Fruit fly (Drosophila melanogaster): ENCODE measurements around the gene CG34150.

Gene CG34150

DNA sequence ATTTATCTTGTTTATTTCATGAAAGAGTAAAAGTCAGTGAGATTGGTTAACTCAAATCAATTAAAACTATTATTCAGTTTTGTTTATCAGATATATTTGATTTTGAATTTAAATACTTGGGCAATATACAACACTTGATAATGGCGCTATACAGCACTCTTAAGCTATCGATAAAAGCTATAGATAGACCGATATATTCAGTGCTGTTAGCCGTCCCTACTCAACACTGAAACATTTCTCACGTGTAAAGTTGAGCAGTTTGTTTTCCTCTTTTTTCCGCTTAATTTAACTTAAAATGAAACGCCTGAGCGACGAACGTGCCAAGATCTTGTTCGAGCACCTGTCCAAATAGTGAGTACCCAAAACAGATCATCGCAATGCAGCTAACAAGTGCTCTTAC lies 36.4 kb downstream of the CG34150 start, which contains the start of gene CG7006 (continued):
- TF ChIP-seq CG3847 (GFP tag; IDR thresholded peaks at IDR 0.05) = peak; percentile 96
- no peak for TF ChIP-seq CG2678 (tag; optimal IDR thresholded peaks at IDR 0.05)
- peak; percentile 88 for TF ChIP-seq CG6791 (GFP tag; IDR thresholded peaks at IDR 0.05; ENCODE audit: partially characterized antibody)
- peak; percentile 74 for TF ChIP-seq jumu (GFP tag; optimal IDR thresholded peaks at IDR 0.05)
- peak; percentile 33 for TF ChIP-seq CG14965 (GFP tag; optimal IDR thresholded peaks at IDR 0.05; ENCODE audit: borderline replicate concordance)
- TF ChIP-seq Rx (GFP tag; IDR thresholded peaks at IDR 0.05) = peak; percentile 32; the same call in 1 of the 2 replicates
- 0 out of 2 replicates have a peak, but pooled peaks have one; percentile 33 for TF ChIP-seq rib (GFP tag; IDR thresholded peaks at IDR 0.05)
- TF ChIP-seq Gug (GFP tag; IDR thresholded peaks at IDR 0.05) = no peak; the same call in 2 of the 4 replicates
- peak; percentile 60 for TF ChIP-seq slp2 (GFP tag; optimal IDR thresholded peaks at IDR 0.05)
- no peak for TF ChIP-seq CG12071 (GFP tag; optimal IDR thresholded peaks at IDR 0.05)
- peak; percentile 61 for TF ChIP-seq Bdp1 (GFP tag; optimal IDR thresholded peaks at IDR 0.05)
- peak; percentile 88 for TF ChIP-seq vvl (GFP tag; IDR thresholded peaks at IDR 0.05)
- no peak for TF ChIP-seq Nf-YA (GFP tag; IDR thresholded peaks at IDR 0.05)
- TF ChIP-seq Oaz (GFP tag; IDR thresholded peaks at IDR 0.05) = no peak
- peak; percentile 48 for TF ChIP-seq CG18476 (GFP tag; optimal IDR thresholded peaks at IDR 0.05)
- peak; percentile 16 for TF ChIP-seq ab (GFP tag; optimal IDR thresholded peaks at IDR 0.05)
- TF ChIP-seq CG11398 (GFP tag; optimal IDR thresholded peaks at IDR 0.05) = peak; percentile 46
- TF ChIP-seq CG30020 (tag; optimal IDR thresholded peaks at IDR 0.05) = no peak
- peak; percentile 75 for TF ChIP-seq Dip3 (GFP tag; optimal IDR thresholded peaks at IDR 0.05)
- peak; percentile 13; the same call in 1 of the 2 replicates for TF ChIP-seq Adf1 (GFP tag; IDR thresholded peaks at IDR 0.05)
- TF ChIP-seq CG6683 (GFP tag; optimal IDR thresholded peaks at IDR 0.05) = no peak
- no peak for TF ChIP-seq lola (GFP tag; optimal IDR thresholded peaks at IDR 0.05)
- no peak for TF ChIP-seq z (GFP tag; IDR thresholded peaks at IDR 0.05)
- TF ChIP-seq Dad (GFP tag; optimal IDR thresholded peaks at IDR 0.05) = peak; percentile 87
- peak; percentile 84 for TF ChIP-seq pho (GFP tag; optimal IDR thresholded peaks at IDR 0.05)
- TF ChIP-seq fu2 (GFP tag; optimal IDR thresholded peaks at IDR 0.05) = peak; percentile 76
- TF ChIP-seq CG32767 (GFP tag; IDR thresholded peaks at IDR 0.05) = no peak
- peak; percentile 10 for TF ChIP-seq Elba2 (GFP tag; optimal IDR thresholded peaks at IDR 0.05)
- TF ChIP-seq Awh (GFP tag; IDR thresholded peaks at IDR 0.05) = no peak
- TF ChIP-seq CG4282 (GFP tag; optimal IDR thresholded peaks at IDR 0.05) = peak; percentile 71
- TF ChIP-seq gcm2 (GFP tag; optimal IDR thresholded peaks at IDR 0.05) = peak; percentile 22
- TF ChIP-seq unc-4 (GFP tag; IDR thresholded peaks at IDR 0.05; ENCODE audit: partially characterized antibody) = peak; percentile 73
- TF ChIP-seq Rfx (GFP tag; IDR thresholded peaks at IDR 0.05) = peak; percentile 93
- TF ChIP-seq CG2875 (GFP tag; optimal IDR thresholded peaks at IDR 0.05) = no peak
- peak; percentile 6 for TF ChIP-seq Nf-YB (GFP tag; optimal IDR thresholded peaks at IDR 0.05)
- no peak for TF ChIP-seq CG8281 (tag; optimal IDR thresholded peaks at IDR 0.05)
- TF ChIP-seq ssp (GFP tag; IDR thresholded peaks at IDR 0.05) = peak; percentile 52; the same call in 1 of the 2 replicates
- TF ChIP-seq Spps (tag; optimal IDR thresholded peaks at IDR 0.05) = no peak
- no peak for TF ChIP-seq CG4707 (GFP tag; optimal IDR thresholded peaks at IDR 0.05)
- peak; percentile 82 for TF ChIP-seq shn (GFP tag; optimal IDR thresholded peaks at IDR 0.05)
- no peak for TF ChIP-seq pita (GFP tag; optimal IDR thresholded peaks at IDR 0.05)
- TF ChIP-seq CG17359 (tag; optimal IDR thresholded peaks at IDR 0.05) = peak; percentile 48
- TF ChIP-seq CG2129 (GFP tag; IDR thresholded peaks at IDR 0.05; ENCODE audit: partially characterized antibody) = 0 out of 2 replicates have a peak, but pooled peaks have one; percentile 16
- no peak for TF ChIP-seq kah (GFP tag; optimal IDR thresholded peaks at IDR 0.05)
- peak; percentile 85 for TF ChIP-seq CG12155 (GFP tag; optimal IDR thresholded peaks at IDR 0.05)
- peak in 1 of 2 experiments; percentile 73 for TF ChIP-seq Hr51 (GFP tag; optimal IDR thresholded peaks at IDR 0.05)
- peak; percentile 94 for TF ChIP-seq pzg (GFP tag; optimal IDR thresholded peaks at IDR 0.05)
- peak; percentile 18 for TF ChIP-seq nerfin-1 (tag; optimal IDR thresholded peaks at IDR 0.05)
- no peak for TF ChIP-seq danr (GFP tag; IDR thresholded peaks at IDR 0.05)
- TF ChIP-seq bigmax (GFP tag; optimal IDR thresholded peaks at IDR 0.05) = no peak
- TF ChIP-seq da (GFP tag; optimal IDR thresholded peaks at IDR 0.05) = peak; percentile 32

Measured in whole organism, embryonic.